Worm (Caenorhabditis elegans): Measurements from ENCODE around the gene sel-15.

sel-15 gene

ce11 chrIII:696372-696771 is at the start of gene sel-15:
TSS of gene sel-15 (minus strand) at chrIII:696472.
- TF ChIP-seq hnd-1 (tag; optimal IDR thresholded peaks at IDR 0.05) (no peak), flt-1 (GFP tag; IDR thresholded peaks at IDR 0.05) (no peak), ceh-36 (tag; optimal IDR thresholded peaks at IDR 0.05) (no peak), tbx-37 (GFP tag; conservative IDR thresholded peaks at IDR 0.05) (no peak), scrt-1 (GFP tag; IDR thresholded peaks at IDR 0.05) (no peak)

- TF ChIP-seq tbx-37 (GFP tag; conservative IDR thresholded peaks at IDR 0.05) (no peak), pes-1 (GFP tag; IDR thresholded peaks at IDR 0.05) (no peak), hnd-1 (tag; optimal IDR thresholded peaks at IDR 0.05) (no peak), hmbx-1 (tag; optimal IDR thresholded peaks at IDR 0.05) (no peak)
Measured at ce11 chrIII:744459-744858, 48.2 kb upstream of the sel-15 start.

- TF ChIP-seq tbx-11 (GFP tag; IDR thresholded peaks at IDR 0.05) (no peak), pes-1 (GFP tag; IDR thresholded peaks at IDR 0.05) (no peak), ets-7 (tag; optimal IDR thresholded peaks at IDR 0.05) (no peak), tbx-37 (GFP tag; conservative IDR thresholded peaks at IDR 0.05) (no peak), sea-1 (GFP tag; conservative IDR thresholded peaks at IDR 0.05) (no peak), tra-4 (tag; optimal IDR thresholded peaks at IDR 0.05) (no peak), ceh-36 (tag; optimal IDR thresholded peaks at IDR 0.05) (no peak), flt-1 (GFP tag; IDR thresholded peaks at IDR 0.05) (no peak), F13C5.2 (tag; optimal IDR thresholded peaks at IDR 0.05) (no peak), ceh-13 (GFP tag; optimal IDR thresholded peaks at IDR 0.05) (no peak), hmg-4 (GFP tag; optimal IDR thresholded peaks at IDR 0.05) (no peak), hmbx-1 (tag; optimal IDR thresholded peaks at IDR 0.05) (no peak), hnd-1 (tag; optimal IDR thresholded peaks at IDR 0.05) (no peak), B0310.2 (tag; optimal IDR thresholded peaks at IDR 0.05) (no peak), ama-1 (optimal IDR thresholded peaks at IDR 0.05) (no peak), scrt-1 (GFP tag; IDR thresholded peaks at IDR 0.05) (no peak), aly-1 (tag; optimal IDR thresholded peaks at IDR 0.05) (no peak)
Measured at ce11 chrIII:740382-740781, 44.1 kb upstream of the sel-15 start, which contains the start of gene idpp-1. TSS of gene idpp-1 (plus strand) at chrIII:740682.

- TF ChIP-seq F13C5.2 (tag; optimal IDR thresholded peaks at IDR 0.05) (no peak), ceh-13 (GFP tag; optimal IDR thresholded peaks at IDR 0.05) (no peak), aly-1 (tag; optimal IDR thresholded peaks at IDR 0.05) (no peak), hnd-1 (tag; optimal IDR thresholded peaks at IDR 0.05) (no peak), tbx-11 (GFP tag; IDR thresholded peaks at IDR 0.05) (no peak), ets-7 (tag; optimal IDR thresholded peaks at IDR 0.05) (no peak), ceh-36 (tag; optimal IDR thresholded peaks at IDR 0.05) (no peak), ama-1 (optimal IDR thresholded peaks at IDR 0.05) (no peak), flt-1 (GFP tag; IDR thresholded peaks at IDR 0.05) (no peak), B0310.2 (tag; optimal IDR thresholded peaks at IDR 0.05) (no peak)
Measured at ce11 chrIII:728694-729093, 32.4 kb upstream of the sel-15 start.

- TF ChIP-seq ceh-13 (GFP tag; optimal IDR thresholded peaks at IDR 0.05) = no peak
- no peak for TF ChIP-seq tbx-11 (GFP tag; IDR thresholded peaks at IDR 0.05)
- TF ChIP-seq B0310.2 (tag; optimal IDR thresholded peaks at IDR 0.05) = no peak
- TF ChIP-seq flt-1 (GFP tag; IDR thresholded peaks at IDR 0.05) = no peak
- no peak for TF ChIP-seq ets-7 (tag; optimal IDR thresholded peaks at IDR 0.05)
- TF ChIP-seq pes-1 (GFP tag; IDR thresholded peaks at IDR 0.05) = no peak
- no peak for TF ChIP-seq aly-1 (tag; optimal IDR thresholded peaks at IDR 0.05)
- TF ChIP-seq scrt-1 (GFP tag; IDR thresholded peaks at IDR 0.05) = no peak
- no peak for TF ChIP-seq sea-1 (GFP tag; conservative IDR thresholded peaks at IDR 0.05)
Measured at ce11 chrIII:728074-728473, 31.8 kb upstream of the sel-15 start.

ce11 chrIII:724819-725218 is 28.5 kb upstream of the sel-15 start, which contains the start of gene flp-24:
TSS of gene flp-24 (plus strand) at chrIII:725119.
- no peak for TF ChIP-seq B0310.2 (tag; optimal IDR thresholded peaks at IDR 0.05)
- no peak for TF ChIP-seq tra-4 (tag; optimal IDR thresholded peaks at IDR 0.05)
- no peak for TF ChIP-seq hnd-1 (tag; optimal IDR thresholded peaks at IDR 0.05)

- TF ChIP-seq sea-1 (GFP tag; conservative IDR thresholded peaks at IDR 0.05) (no peak), tbx-11 (GFP tag; IDR thresholded peaks at IDR 0.05) (no peak), tbx-37 (GFP tag; conservative IDR thresholded peaks at IDR 0.05) (no peak), hmbx-1 (tag; optimal IDR thresholded peaks at IDR 0.05) (no peak), hmg-4 (GFP tag; optimal IDR thresholded peaks at IDR 0.05) (no peak), pes-1 (GFP tag; IDR thresholded peaks at IDR 0.05) (no peak), ceh-36 (tag; optimal IDR thresholded peaks at IDR 0.05) (no peak), flt-1 (GFP tag; IDR thresholded peaks at IDR 0.05) (no peak), ceh-13 (GFP tag; optimal IDR thresholded peaks at IDR 0.05) (no peak), hnd-1 (tag; optimal IDR thresholded peaks at IDR 0.05) (no peak), tra-4 (tag; optimal IDR thresholded peaks at IDR 0.05) (no peak), aly-1 (tag; optimal IDR thresholded peaks at IDR 0.05) (no peak), scrt-1 (GFP tag; IDR thresholded peaks at IDR 0.05) (no peak), ama-1 (optimal IDR thresholded peaks at IDR 0.05) (no peak), F13C5.2 (tag; optimal IDR thresholded peaks at IDR 0.05) (no peak), B0310.2 (tag; optimal IDR thresholded peaks at IDR 0.05) (no peak), ets-7 (tag; optimal IDR thresholded peaks at IDR 0.05) (no peak)
Measured at ce11 chrIII:710042-710441, 13.8 kb upstream of the sel-15 start.

ce11 chrIII:698814-699213 is 2.5 kb upstream of the sel-15 start:
- TF ChIP-seq hmbx-1 (tag; optimal IDR thresholded peaks at IDR 0.05) (no peak), tra-4 (tag; optimal IDR thresholded peaks at IDR 0.05) (no peak), ceh-13 (GFP tag; optimal IDR thresholded peaks at IDR 0.05) (no peak), tbx-11 (GFP tag; IDR thresholded peaks at IDR 0.05) (no peak), ama-1 (optimal IDR thresholded peaks at IDR 0.05) (no peak), F13C5.2 (tag; optimal IDR thresholded peaks at IDR 0.05) (no peak), flt-1 (GFP tag; IDR thresholded peaks at IDR 0.05) (no peak), ets-7 (tag; optimal IDR thresholded peaks at IDR 0.05) (no peak), hmg-4 (GFP tag; optimal IDR thresholded peaks at IDR 0.05) (peak; percentile 11), aly-1 (tag; optimal IDR thresholded peaks at IDR 0.05) (no peak), B0310.2 (tag; optimal IDR thresholded peaks at IDR 0.05) (no peak), scrt-1 (GFP tag; IDR thresholded peaks at IDR 0.05) (peak; percentile 63; the same call in 1 of the 2 replicates), hnd-1 (tag; optimal IDR thresholded peaks at IDR 0.05) (no peak), ceh-36 (tag; optimal IDR thresholded peaks at IDR 0.05) (no peak), pes-1 (GFP tag; IDR thresholded peaks at IDR 0.05) (peak; percentile 65), tbx-37 (GFP tag; conservative IDR thresholded peaks at IDR 0.05) (no peak), sea-1 (GFP tag; conservative IDR thresholded peaks at IDR 0.05) (0 out of 2 replicates have a peak, but pooled peaks have one; percentile 30)

All from whole organism, early embryonic.